Fruit fly (Drosophila melanogaster): Measurements from ENCODE around the gene CG42307.

dm6 chr3L:7380395-7380794, 51.5 kb downstream of the CG42307 start:
- TF ChIP-seq kay (GFP tag; ENCODE audit: borderline replicate concordance) (no peak), CG11617 (GFP tag; optimal IDR thresholded peaks at IDR 0.05) (no peak), toe (GFP tag; optimal IDR thresholded peaks at IDR 0.05) (no peak), CG5204 (GFP tag; optimal IDR thresholded peaks at IDR 0.05) (no peak), cnc (optimal IDR thresholded peaks at IDR 0.05) (no peak), tj (GFP tag; optimal IDR thresholded peaks at IDR 0.05) (no peak)

All from whole organism, adult.